Fruit fly (Drosophila melanogaster): ENCODE measurements around the gene Svip.

Gene Svip

dm6 chr3L:9357830-9358712 lies 728 bp upstream of the Svip start (continued):
- TF ChIP-seq cg (GFP tag; optimal IDR thresholded peaks at IDR 0.05) (peak; percentile 82), Hmx (GFP tag; optimal IDR thresholded peaks at IDR 0.05) (no peak), nau (GFP tag; optimal IDR thresholded peaks at IDR 0.05) (no peak), dysf (GFP tag; IDR thresholded peaks at IDR 0.05) (no peak), CG3065 (GFP tag; optimal IDR thresholded peaks at IDR 0.05) (no peak), fd102C (GFP tag; optimal IDR thresholded peaks at IDR 0.05) (no peak), CG12071 (GFP tag; optimal IDR thresholded peaks at IDR 0.05) (no peak), Stat92E (GFP tag; optimal IDR thresholded peaks at IDR 0.05) (no peak), CG7928 (GFP tag; optimal IDR thresholded peaks at IDR 0.05) (no peak), CG1233 (GFP tag; optimal IDR thresholded peaks at IDR 0.05) (no peak), CG10366 (GFP tag; IDR thresholded peaks at IDR 0.05) (no peak), pb (GFP tag; optimal IDR thresholded peaks at IDR 0.05) (no peak), ems (GFP tag; optimal IDR thresholded peaks at IDR 0.05) (no peak), tgo (GFP tag; IDR thresholded peaks at IDR 0.05) (no peak), CG6813 (GFP tag; optimal IDR thresholded peaks at IDR 0.05) (no peak), CG31365 (tag; optimal IDR thresholded peaks at IDR 0.05) (no peak), exex (tag; optimal IDR thresholded peaks at IDR 0.05) (peak; percentile 22), CG9876 (GFP tag; optimal IDR thresholded peaks at IDR 0.05) (no peak), toy (GFP tag; IDR thresholded peaks at IDR 0.05) (no peak), Dek (tag; optimal IDR thresholded peaks at IDR 0.05) (no peak), Sox100B (GFP tag; optimal IDR thresholded peaks at IDR 0.05) (no peak), trem (tag; optimal IDR thresholded peaks at IDR 0.05) (no peak), Mrtf (GFP tag; IDR thresholded peaks at IDR 0.05) (no peak), grn (GFP tag; optimal IDR thresholded peaks at IDR 0.05) (peak; percentile 33), CG3163 (GFP tag; optimal IDR thresholded peaks at IDR 0.05) (no peak), CG9797 (GFP tag; optimal IDR thresholded peaks at IDR 0.05) (no peak), sqz (GFP tag; optimal IDR thresholded peaks at IDR 0.05) (peak; percentile 6), CG8359 (GFP tag; optimal IDR thresholded peaks at IDR 0.05; ENCODE audit: borderline replicate concordance) (no peak), Pdp1 (GFP tag; optimal IDR thresholded peaks at IDR 0.05) (peak in 1 of 2 experiments; percentile 33), CG1792 (GFP tag; optimal IDR thresholded peaks at IDR 0.05) (no peak), amos (GFP tag; IDR thresholded peaks at IDR 0.05; ENCODE audit: partially characterized antibody) (peak; percentile 16; the same call in 1 of the 2 replicates), wdn (GFP tag; IDR thresholded peaks at IDR 0.05) (no peak), CG17328 (GFP tag; IDR thresholded peaks at IDR 0.05) (no peak), prd (optimal IDR thresholded peaks at IDR 0.05) (no peak), prd (GFP tag; IDR thresholded peaks at IDR 0.05) (no peak), CG12155 (GFP tag; optimal IDR thresholded peaks at IDR 0.05) (no peak), CG12769 (tag; optimal IDR thresholded peaks at IDR 0.05) (peak; percentile 60), Aef1 (GFP tag; IDR thresholded peaks at IDR 0.05) (peak; percentile 9; the same call in 1 of the 3 replicates), zen (tag; optimal IDR thresholded peaks at IDR 0.05) (no peak), CG5245 (GFP tag; optimal IDR thresholded peaks at IDR 0.05) (no peak), Hr78 (GFP tag; optimal IDR thresholded peaks at IDR 0.05) (no peak), CG4617 (GFP tag; optimal IDR thresholded peaks at IDR 0.05; ENCODE audit: borderline replicate concordance) (no peak), crc (GFP tag; optimal IDR thresholded peaks at IDR 0.05) (no peak), CG18476 (GFP tag; optimal IDR thresholded peaks at IDR 0.05) (no peak), schlank (tag; optimal IDR thresholded peaks at IDR 0.05) (no peak), NfI (GFP tag; optimal IDR thresholded peaks at IDR 0.05) (no peak), CG15696 (tag; optimal IDR thresholded peaks at IDR 0.05) (no peak), CG14441 (GFP tag; IDR thresholded peaks at IDR 0.05) (no peak), CG14014 (GFP tag; IDR thresholded peaks at IDR 0.05) (no peak)
